Fruit fly (Drosophila melanogaster): ENCODE measurements around the gene nerfin-2.
A peak's percentile ranks its signal among the peaks of the same experiment; 100 is the strongest.

nerfin-2 gene

DNA sequence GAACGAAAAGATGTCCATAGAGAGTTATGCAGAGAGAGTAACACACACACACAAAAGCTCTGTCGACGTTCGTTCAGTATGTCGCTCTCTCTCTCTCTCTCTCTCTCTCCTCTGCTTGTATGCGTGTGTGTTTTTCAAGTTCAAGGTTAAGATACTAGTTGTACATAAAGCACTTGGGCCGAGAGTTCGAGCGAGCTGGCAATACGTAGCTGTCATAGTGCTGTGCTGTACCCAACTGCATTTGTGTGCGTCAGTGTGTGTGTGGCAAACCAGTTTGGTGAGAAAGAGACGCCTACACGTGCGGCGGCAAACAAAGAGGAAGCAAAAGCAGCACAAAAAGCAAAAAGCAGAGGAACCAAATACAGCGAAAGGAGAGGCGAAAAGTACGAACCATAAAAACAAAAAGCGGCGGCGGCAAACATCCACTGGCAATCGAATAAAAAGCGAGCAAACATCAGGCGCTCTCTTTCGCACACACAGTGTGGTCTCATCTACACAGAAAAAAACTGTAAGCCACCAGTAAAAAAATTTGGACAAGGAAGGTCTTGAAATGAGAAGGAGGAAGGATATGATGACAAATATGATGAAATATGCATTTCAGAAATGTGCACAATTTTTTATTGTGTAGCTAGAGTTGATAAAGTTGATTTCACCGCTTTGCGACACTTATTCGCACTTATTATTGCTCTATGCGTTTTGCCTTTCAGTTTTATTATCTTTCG is 16.4 kb downstream of the nerfin-2 start (continued):
- TF ChIP-seq CG3919 (GFP tag; optimal IDR thresholded peaks at IDR 0.05) (peak; percentile 95), CG9139 (GFP tag; optimal IDR thresholded peaks at IDR 0.05) (peak; percentile 77), CG31627 (GFP tag; optimal IDR thresholded peaks at IDR 0.05) (peak; percentile 90), ss (GFP tag; optimal IDR thresholded peaks at IDR 0.05) (peak; percentile 72 to 87), CG6808 (GFP tag; optimal IDR thresholded peaks at IDR 0.05) (peak; percentile 84), fkh (GFP tag; optimal IDR thresholded peaks at IDR 0.05) (peak; percentile 79), fd59A (GFP tag; optimal IDR thresholded peaks at IDR 0.05) (peak; percentile 90), Ets96B (tag; optimal IDR thresholded peaks at IDR 0.05) (peak; percentile 90), CG7368 (GFP tag; optimal IDR thresholded peaks at IDR 0.05) (peak; percentile 91), CG16779 (tag; optimal IDR thresholded peaks at IDR 0.05) (peak; percentile 66), net (GFP tag; optimal IDR thresholded peaks at IDR 0.05) (peak; percentile 93), CG6854 (GFP tag; optimal IDR thresholded peaks at IDR 0.05) (no peak), esn (GFP tag; optimal IDR thresholded peaks at IDR 0.05) (peak; percentile 88), dac (GFP tag; optimal IDR thresholded peaks at IDR 0.05) (peak; percentile 73), CG11294 (GFP tag; IDR thresholded peaks at IDR 0.05) (peak; percentile 87), Hr39 (GFP tag; optimal IDR thresholded peaks at IDR 0.05) (peak; percentile 92), CG6163 (GFP tag; IDR thresholded peaks at IDR 0.05) (peak; percentile 96), Lpt (GFP tag; optimal IDR thresholded peaks at IDR 0.05) (peak; percentile 84), eg (GFP tag; IDR thresholded peaks at IDR 0.05) (peak; percentile 94), dsx (GFP tag; optimal IDR thresholded peaks at IDR 0.05; ENCODE audit: poor library complexity, severe bottlenecking) (peak; percentile 85), CG34406 (GFP tag; optimal IDR thresholded peaks at IDR 0.05) (peak; percentile 87), CG32006 (GFP tag; optimal IDR thresholded peaks at IDR 0.05) (peak; percentile 93), CG15336 (GFP tag; IDR thresholded peaks at IDR 0.05) (peak; percentile 86), spab (GFP tag; optimal IDR thresholded peaks at IDR 0.05) (peak; percentile 88), CG1621 (tag; optimal IDR thresholded peaks at IDR 0.05) (peak; percentile 88), CG8119 (GFP tag; IDR thresholded peaks at IDR 0.05) (peak; percentile 91), CG3032 (tag; optimal IDR thresholded peaks at IDR 0.05) (peak; percentile 88), OdsH (GFP tag; optimal IDR thresholded peaks at IDR 0.05) (peak; percentile 94), CG6276 (GFP tag; optimal IDR thresholded peaks at IDR 0.05) (peak; percentile 66), cyc (GFP tag; optimal IDR thresholded peaks at IDR 0.05) (peak; percentile 85), Hr38 (GFP tag; optimal IDR thresholded peaks at IDR 0.05) (no peak), Ets21C (GFP tag; optimal IDR thresholded peaks at IDR 0.05) (peak; percentile 78), Eip75B (GFP tag; optimal IDR thresholded peaks at IDR 0.05) (peak; percentile 89), CG8632 (GFP tag; optimal IDR thresholded peaks at IDR 0.05) (peak; percentile 88), Met (GFP tag; optimal IDR thresholded peaks at IDR 0.05) (peak; percentile 86), CG10669 (GFP tag; optimal IDR thresholded peaks at IDR 0.05) (peak; percentile 88), achi (GFP tag; optimal IDR thresholded peaks at IDR 0.05) (peak; percentile 91)

DNA sequence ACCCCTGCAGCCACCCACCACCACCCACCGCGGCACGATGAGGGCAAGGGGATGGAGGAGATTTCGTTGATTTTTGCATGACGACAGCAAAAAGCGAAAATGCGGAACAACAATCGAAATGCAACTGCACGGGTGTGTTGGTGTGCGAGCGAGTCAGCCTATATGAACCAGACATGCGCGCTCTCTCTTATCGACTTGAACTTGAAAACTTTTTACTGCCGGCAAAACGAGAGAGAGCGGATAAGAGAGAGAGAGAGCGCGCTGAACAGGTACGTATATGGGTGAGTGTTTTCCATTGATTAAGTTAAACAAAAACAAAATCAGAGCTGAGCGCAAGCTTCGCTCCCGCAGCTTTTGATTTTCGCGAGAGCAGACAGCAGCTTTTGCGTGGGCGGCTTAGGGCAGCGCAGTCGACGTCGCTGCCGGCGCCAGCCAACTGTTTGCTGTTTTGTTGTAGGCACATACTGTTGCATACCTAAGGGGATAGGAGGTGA is 18.3 kb downstream of the nerfin-2 start:
- TF ChIP-seq eg (GFP tag; IDR thresholded peaks at IDR 0.05) (0 out of 3 replicates have a peak, but pooled peaks have one; percentile 30), Eip75B (GFP tag; optimal IDR thresholded peaks at IDR 0.05) (peak; percentile 36), CG6854 (GFP tag; optimal IDR thresholded peaks at IDR 0.05) (peak; percentile 47), dsx (GFP tag; optimal IDR thresholded peaks at IDR 0.05; ENCODE audit: poor library complexity, severe bottlenecking) (peak; percentile 27), Gug (GFP tag; IDR thresholded peaks at IDR 0.05) (no peak), Sox102F (GFP tag; optimal IDR thresholded peaks at IDR 0.05) (peak; percentile 14), CG31627 (GFP tag; optimal IDR thresholded peaks at IDR 0.05) (no peak), Eip78C (GFP tag) (peak; percentile 38), Lpt (GFP tag; optimal IDR thresholded peaks at IDR 0.05) (peak; percentile 2), ss (GFP tag; optimal IDR thresholded peaks at IDR 0.05) (peak; percentile 17 to 41), CG6276 (GFP tag; optimal IDR thresholded peaks at IDR 0.05) (no peak), pdm3 (GFP tag; optimal IDR thresholded peaks at IDR 0.05) (no peak), CG11294 (GFP tag; IDR thresholded peaks at IDR 0.05) (no peak), Sox14 (GFP tag; optimal IDR thresholded peaks at IDR 0.05) (peak; percentile 55), CG9139 (GFP tag; optimal IDR thresholded peaks at IDR 0.05) (no peak), Met (GFP tag; optimal IDR thresholded peaks at IDR 0.05) (no peak), dac (GFP tag; optimal IDR thresholded peaks at IDR 0.05) (no peak), svp (GFP tag) (peak; percentile 39), vri (GFP tag; optimal IDR thresholded peaks at IDR 0.05) (peak; percentile 82), CG16779 (tag; optimal IDR thresholded peaks at IDR 0.05) (peak; percentile 33), Hr38 (GFP tag; optimal IDR thresholded peaks at IDR 0.05) (no peak), CG4318 (GFP tag; optimal IDR thresholded peaks at IDR 0.05) (no peak), CG6163 (GFP tag; IDR thresholded peaks at IDR 0.05) (peak; percentile 55), CG15336 (GFP tag; IDR thresholded peaks at IDR 0.05) (peak; percentile 44; the same call in 1 of the 2 replicates), Hr4 (GFP tag; optimal IDR thresholded peaks at IDR 0.05) (no peak), lz (GFP tag; optimal IDR thresholded peaks at IDR 0.05) (no peak)

Measured in whole organism, prepupa.